Worm (Caenorhabditis elegans) whole organism, L4 larva: Measurements from ENCODE around the gene W02D7.5.

ENCODE experiments used
- D1046.2 ChIP-seq: fragments of 200-800 bp; sonication (Bioruptor generic); IDR thresholded peaks from 2 replicates; pipeline ENCODE4 v1.3.6; 2022; ENCODE audit warnings: missing genetic modification characterization, missing compliant biosample characterization
- F44E2.7 ChIP-seq: fragments of 200-800 bp; sonication (Bioruptor generic); IDR thresholded peaks from 2 replicates; pipeline ENCODE4 v2.1.2; 2022; ENCODE audit warnings: missing genetic modification characterization, missing compliant biosample characterization
- T26A8.4 ChIP-seq: fragments of 200-800 bp; sonication (Bioruptor generic); IDR thresholded peaks from 2 replicates; pipeline ENCODE4 v1.3.6; 2022; ENCODE audit warnings: missing genetic modification characterization, missing compliant biosample characterization
- Y105C5A.15 ChIP-seq: fragments of 200-800 bp; sonication (Bioruptor generic); IDR thresholded peaks from 2 replicates; pipeline ENCODE4 v1.3.6; 2022; ENCODE audit warnings: missing genetic modification characterization, missing compliant biosample characterization
- Y75B8A.6 ChIP-seq: fragments of 200-800 bp; sonication (Bioruptor generic); IDR thresholded peaks from 2 replicates; pipeline ENCODE4 v1.3.6; 2022; ENCODE audit warnings: missing genetic modification reagents, missing genetic modification characterization, missing compliant biosample characterization
- aha-1 ChIP-seq: fragments of 150-350 bp; peaks from one replicate; lab custom pipeline; 2014; ENCODE audit warnings: missing biosample characterization, missing genetic modification characterization
- ama-1 ChIP-seq: fragments of 150-350 bp; optimal IDR thresholded peaks from 2 replicates; lab custom pipeline; 2014; ENCODE audit warnings: inconsistent platforms, mixed read lengths
- ceh-20 ChIP-seq: fragments of 200-800 bp; sonication (Bioruptor generic); IDR thresholded peaks from 2 replicates; pipeline ENCODE4 v1.3.6; 2022; ENCODE audit warnings: missing genetic modification reagents, missing genetic modification characterization, missing compliant biosample characterization
- ceh-28 ChIP-seq: fragments of 150-350 bp; optimal IDR thresholded peaks from 2 replicates; lab custom pipeline; 2014; ENCODE audit warnings: missing biosample characterization, missing genetic modification reagents, missing genetic modification characterization
- ceh-82 ChIP-seq: sonication (generic microtip); optimal IDR thresholded peaks from 2 replicates; lab custom pipeline; 2017; ENCODE audit warnings: missing biosample characterization, missing genetic modification characterization
- ctbp-1 ChIP-seq: fragments of 200-800 bp; sonication (Bioruptor generic); IDR thresholded peaks from 2 replicates; pipeline ENCODE4 v1.3.6; 2022; ENCODE audit warnings: missing genetic modification reagents, missing genetic modification characterization, missing compliant biosample characterization
- daf-12 ChIP-seq: fragments of 150-350 bp; optimal IDR thresholded peaks from 2 replicates; lab custom pipeline; 2014; ENCODE audit warnings: missing biosample characterization, missing genetic modification reagents, missing genetic modification characterization
- daf-16 ChIP-seq, 3 experiments: sonication (generic microtip); optimal IDR thresholded peaks; 2 replicates each; lab custom pipeline; 2016 to 2017; ENCODE audit warnings: missing genetic modification characterization in 3 of 3, missing genetic modification reagents in 3 of 3, mild to moderate bottlenecking in 2 of 3, missing compliant biosample characterization in 2 of 3, missing biosample characterization in 1 of 3, moderate library complexity in 1 of 3
- dmd-6 ChIP-seq: fragments of 200-800 bp; sonication (Bioruptor generic); IDR thresholded peaks from 2 replicates; pipeline ENCODE4 v1.3.6; 2022; ENCODE audit warnings: missing genetic modification reagents, missing genetic modification characterization, missing compliant biosample characterization
- dve-1 ChIP-seq: sonication (generic microtip); optimal IDR thresholded peaks from 2 replicates; lab custom pipeline; 2017; ENCODE audit warnings: antibody characterized with exemption, mild to moderate bottlenecking, missing genetic modification characterization, missing compliant biosample characterization; ENCODE audit not compliant: insufficient read depth
- egl-43 ChIP-seq: fragments of 200-800 bp; sonication (Bioruptor generic); IDR thresholded peaks from 2 replicates; pipeline ENCODE4 v1.3.6; 2022; ENCODE audit warnings: missing genetic modification reagents, missing genetic modification characterization, missing compliant biosample characterization
- fkh-10 ChIP-seq: fragments of 150-350 bp; optimal IDR thresholded peaks from 2 replicates; lab custom pipeline; 2014; ENCODE audit warnings: missing biosample characterization, missing genetic modification reagents, missing genetic modification characterization
- fos-1 ChIP-seq: fragments of 150-350 bp; optimal IDR thresholded peaks from 2 replicates; lab custom pipeline; 2014; ENCODE audit warnings: missing biosample characterization, missing genetic modification characterization
- hif-1 ChIP-seq, 2 experiments: sonication (generic microtip); optimal IDR thresholded peaks; 2 replicates each; lab custom pipeline; 2016 to 2017; ENCODE audit warnings: missing compliant biosample characterization in 2 of 2, missing genetic modification characterization in 2 of 2, missing genetic modification reagents in 2 of 2, missing genotype in 2 of 2, mild to moderate bottlenecking in 1 of 2
- hlh-11 ChIP-seq: fragments of 200-800 bp; sonication (Bioruptor generic); optimal IDR thresholded peaks from 2 replicates; lab custom pipeline; 2018; ENCODE audit warnings: mild to moderate bottlenecking, missing genetic modification characterization, missing compliant biosample characterization
- hlh-30 ChIP-seq: sonication (generic microtip); optimal IDR thresholded peaks from 2 replicates; lab custom pipeline; 2017; ENCODE audit warnings: antibody characterized with exemption, mild to moderate bottlenecking, missing genetic modification characterization, missing compliant biosample characterization; ENCODE audit not compliant: insufficient read depth
- hmg-1.1 ChIP-seq: fragments of 200-800 bp; sonication (Bioruptor generic); IDR thresholded peaks from 2 replicates; pipeline ENCODE4 v1.3.6; 2022; ENCODE audit warnings: missing genetic modification reagents, missing genetic modification characterization, missing compliant biosample characterization
- jun-1 ChIP-seq: fragments of 150-350 bp; optimal IDR thresholded peaks from 2 replicates; lab custom pipeline; 2014; ENCODE audit warnings: missing biosample characterization, missing genetic modification reagents, missing genetic modification characterization
- lim-7 ChIP-seq: fragments of 200-800 bp; sonication (Bioruptor generic); IDR thresholded peaks from 2 replicates; pipeline ENCODE4 v1.3.6; 2022; ENCODE audit warnings: missing genetic modification characterization, missing compliant biosample characterization
- lin-1 ChIP-seq: fragments of 200-800 bp; sonication (Bioruptor generic); IDR thresholded peaks from 2 replicates; pipeline ENCODE4 v1.3.6; 2022; ENCODE audit warnings: missing genetic modification reagents, missing genetic modification characterization, missing compliant biosample characterization
- lin-13 ChIP-seq: fragments of 150-350 bp; optimal IDR thresholded peaks from 2 replicates; lab custom pipeline; 2014; ENCODE audit warnings: missing biosample characterization, missing genetic modification reagents, missing genetic modification characterization
- lin-15B ChIP-seq: fragments of 150-350 bp; sonication (generic microtip); optimal IDR thresholded peaks from 3 replicates; lab custom pipeline; 2014; ENCODE audit warnings: missing biosample characterization, missing genetic modification characterization
- lin-38 ChIP-seq: fragments of 200-800 bp; sonication (Bioruptor generic); IDR thresholded peaks from 2 replicates; pipeline ENCODE4 v1.3.6; 2022; ENCODE audit warnings: missing genetic modification reagents, missing genetic modification characterization, missing compliant biosample characterization
- lir-3 ChIP-seq: sonication (generic microtip); optimal IDR thresholded peaks from 2 replicates; lab custom pipeline; 2016; ENCODE audit warnings: mild to moderate bottlenecking, missing genetic modification characterization, missing compliant biosample characterization
- madf-9 ChIP-seq: fragments of 200-800 bp; sonication (Bioruptor generic); conservative IDR thresholded peaks from 2 replicates; pipeline ENCODE4 v1.3.6; 2022; ENCODE audit warnings: missing genetic modification reagents, missing genetic modification characterization, missing compliant biosample characterization
- mxl-2 ChIP-seq: fragments of 200-800 bp; sonication (Bioruptor generic); conservative IDR thresholded peaks from 2 replicates; pipeline ENCODE4 v1.3.6; 2022; ENCODE audit warnings: missing genetic modification reagents, missing genetic modification characterization, missing compliant biosample characterization
- mxl-3 ChIP-seq: fragments of 200-800 bp; sonication (Bioruptor generic); optimal IDR thresholded peaks from 2 replicates; lab custom pipeline; 2018; ENCODE audit warnings: mild to moderate bottlenecking, missing genetic modification characterization, missing compliant biosample characterization
- nhr-41 ChIP-seq: fragments of 200-800 bp; sonication (Bioruptor generic); IDR thresholded peaks from 2 replicates; pipeline ENCODE4 v1.3.6; 2022; ENCODE audit warnings: missing genetic modification reagents, missing genetic modification characterization, missing compliant biosample characterization
- nhr-48 ChIP-seq: sonication (generic microtip); optimal IDR thresholded peaks from 2 replicates; lab custom pipeline; 2016; ENCODE audit warnings: mild to moderate bottlenecking, missing genetic modification characterization, missing compliant biosample characterization
- sdz-12 ChIP-seq: fragments of 200-800 bp; sonication (Bioruptor generic); optimal IDR thresholded peaks from 2 replicates; lab custom pipeline; 2018; ENCODE audit warnings: mild to moderate bottlenecking, missing genetic modification characterization, missing compliant biosample characterization
- unc-130 ChIP-seq: sonication (generic microtip); optimal IDR thresholded peaks from 2 replicates; lab custom pipeline; 2016; ENCODE audit warnings: missing genetic modification reagents, missing genetic modification characterization, missing compliant biosample characterization
- unc-39 ChIP-seq: sonication (generic microtip); optimal IDR thresholded peaks from 2 replicates; lab custom pipeline; 2017; ENCODE audit warnings: missing biosample characterization, missing genetic modification characterization
- zag-1 ChIP-seq: fragments of 150-350 bp; optimal IDR thresholded peaks from 2 replicates; lab custom pipeline; 2014; ENCODE audit warnings: missing biosample characterization, missing genetic modification characterization
- zfp-3 ChIP-seq: fragments of 200-800 bp; sonication (Bioruptor generic); conservative IDR thresholded peaks from 2 replicates; pipeline ENCODE4 v1.3.6; 2022; ENCODE audit warnings: missing genetic modification reagents, missing genetic modification characterization, missing compliant biosample characterization
- zip-11 ChIP-seq: fragments of 200-800 bp; sonication (Bioruptor generic); IDR thresholded peaks from 2 replicates; pipeline ENCODE4 v1.3.6; 2022; ENCODE audit warnings: missing genetic modification characterization, missing compliant biosample characterization
- ztf-11 ChIP-seq: fragments of 150-350 bp; optimal IDR thresholded peaks from 2 replicates; lab custom pipeline; 2014; ENCODE audit warnings: missing biosample characterization, missing genetic modification characterization

The W02D7.5 gene

ce11 chrV:8291764-8292163, 7.3 kb downstream of the W02D7.5 start, which contains the start of gene srg-33:
Gene srg-33, plus strand, starts transcription at chrV:8292064.
- TF ChIP-seq dmd-6 (GFP tag; lab: Robert Waterston, UW) (no peak), sdz-12 (GFP tag; lab: Kevin White, UChicago) (no peak), hlh-11 (tag; lab: Kevin White, UChicago) (no peak), lim-7 (no peak), lin-15B (no peak), lin-13 (no peak), mxl-2 (GFP tag; lab: Robert Waterston, UW) (no peak), T26A8.4 (GFP tag; lab: Robert Waterston, UW) (no peak), unc-130 (no peak), daf-12 (tag; lab: Kevin White, UChicago) (no peak), lin-38 (GFP tag; lab: Robert Waterston, UW) (no peak)

- TF ChIP-seq madf-9 (no peak), D1046.2 (GFP tag; lab: Robert Waterston, UW) (no peak), sdz-12 (GFP tag; lab: Kevin White, UChicago) (no peak), hmg-1.1 (GFP tag; lab: Robert Waterston, UW) (no peak; the same call in 1 of the 2 replicates), fkh-10 (no peak), zip-11 (GFP tag; lab: Robert Waterston, UW) (no peak), mxl-3 (GFP tag; lab: Kevin White, UChicago) (no peak), hlh-30 (peak; percentile 66), unc-39 (tag; lab: Kevin White, UChicago) (no peak), ama-1 (lab: Kevin White, UChicago) (no peak), Y105C5A.15 (GFP tag; lab: Robert Waterston, UW) (no peak), lin-1 (GFP tag; lab: Robert Waterston, UW) (no peak), lir-3 (no peak), zfp-3 (GFP tag; lab: Robert Waterston, UW) (no peak), fos-1 (tag; lab: Kevin White, UChicago) (no peak), jun-1 (tag; lab: Kevin White, UChicago) (no peak), lin-13 (no peak), aha-1 (tag; lab: Kevin White, UChicago) (peak; percentile 92), dmd-6 (GFP tag; lab: Robert Waterston, UW) (peak; percentile 22; the same call in 1 of the 2 replicates), egl-43 (GFP tag; lab: Robert Waterston, UW) (no peak), ceh-28 (no peak), daf-12 (tag; lab: Kevin White, UChicago) (no peak), dve-1 (tag; lab: Kevin White, UChicago) (no peak), ctbp-1 (GFP tag; lab: Robert Waterston, UW) (peak; percentile 50; the same call in 1 of the 2 replicates), unc-130 (no peak), zag-1 (tag; lab: Kevin White, UChicago) (no peak), ztf-11 (tag; lab: Kevin White, UChicago) (no peak), nhr-41 (GFP tag; lab: Robert Waterston, UW) (no peak), nhr-48 (tag; lab: Kevin White, UChicago) (peak; percentile 94), hif-1 (tag; optimal IDR thresholded peaks at IDR 0.05; lab: Kevin White, UChicago) (peak in 1 of 2 experiments; percentile 78), daf-16 (GFP tag; optimal IDR thresholded peaks at IDR 0.05; lab: Kevin White, UChicago) (peak in 1 of 2 experiments; percentile 17), daf-16 (tag; optimal IDR thresholded peaks at IDR 0.05; lab: Kevin White, UChicago) (no peak), F44E2.7 (GFP tag; lab: Robert Waterston, UW) (no peak), Y75B8A.6 (GFP tag; lab: Robert Waterston, UW) (no peak), ceh-20 (GFP tag; lab: Robert Waterston, UW) (no peak), ceh-82 (tag; lab: Kevin White, UChicago) (no peak)
Observed at ce11 chrV:8288125-8288806, 10.8 kb downstream of the W02D7.5 start.
